Fruit fly (Drosophila melanogaster) whole organism, prepupa: ENCODE measurements around the gene CG13280.

Experiments used
- CG10669 ChIP-seq: fragments of 200-800 bp; sonication (Bioruptor generic); optimal IDR thresholded peaks from 3 replicates; lab custom pipeline; 2018; ENCODE audit warnings: missing biosample characterization, mild to moderate bottlenecking, missing genetic modification characterization, moderate library complexity
- CG3919 ChIP-seq: fragments of 200-800 bp; sonication (Bioruptor generic); optimal IDR thresholded peaks from 3 replicates; lab custom pipeline; 2016; ENCODE audit warnings: missing biosample characterization, missing genetic modification characterization
- Ets21C ChIP-seq: fragments of 200-800 bp; sonication (Bioruptor generic); optimal IDR thresholded peaks from 3 replicates; lab custom pipeline; 2016; ENCODE audit warnings: missing biosample characterization, missing genetic modification characterization
- Gug ChIP-seq: fragments of 200-800 bp; sonication (Bioruptor generic); IDR thresholded peaks from 2 replicates; pipeline ENCODE4 v1.3.6; 2022; ENCODE audit warnings: missing biosample characterization, missing genetic modification characterization
- Smox ChIP-seq: fragments of 200-800 bp; sonication (Bioruptor generic); optimal IDR thresholded peaks from 3 replicates; lab custom pipeline; 2016; ENCODE audit warnings: missing biosample characterization, missing genetic modification characterization
- cyc ChIP-seq: fragments of 200-800 bp; sonication (Bioruptor generic); optimal IDR thresholded peaks from 3 replicates; lab custom pipeline; 2016; ENCODE audit warnings: missing biosample characterization, missing genetic modification characterization
- dac ChIP-seq: fragments of 200-800 bp; sonication (Bioruptor generic); optimal IDR thresholded peaks from 2 replicates; lab custom pipeline; 2017; ENCODE audit warnings: missing biosample characterization, mild to moderate bottlenecking, missing genetic modification characterization
- lz ChIP-seq: fragments of 200-800 bp; sonication (Bioruptor generic); optimal IDR thresholded peaks from 3 replicates; lab custom pipeline; 2016; ENCODE audit warnings: missing biosample characterization, missing genetic modification characterization
- vri ChIP-seq: fragments of 200-800 bp; sonication (Bioruptor generic); optimal IDR thresholded peaks from 3 replicates; lab custom pipeline; 2016; ENCODE audit warnings: missing biosample characterization, mild to moderate bottlenecking, missing genetic modification characterization

dm6 chr2L:16787548-16787947 is 33.3 kb downstream of the CG13280 start:
- TF ChIP-seq CG10669 (GFP tag; lab: Kevin White, UChicago) (no peak), Smox (GFP tag; lab: Kevin White, UChicago) (no peak), Gug (no peak), Ets21C (GFP tag; lab: Kevin White, UChicago) (no peak), cyc (GFP tag; lab: Kevin White, UChicago) (no peak), vri (GFP tag; lab: Kevin White, UChicago) (no peak), CG3919 (no peak), lz (GFP tag; lab: Kevin White, UChicago) (no peak), dac (no peak)
